Worm (Caenorhabditis elegans) whole organism, L1 larva: ENCODE measurements around the gene srxa-1.

Experiments
- C34B4.2 ChIP-seq: sonication (generic microtip); optimal IDR thresholded peaks from 2 replicates; lab custom pipeline; 2017; ENCODE audit warnings: mild to moderate bottlenecking, missing genetic modification characterization, missing compliant biosample characterization
- aly-2 ChIP-seq: fragments of 150-350 bp; optimal IDR thresholded peaks from 2 replicates; lab custom pipeline; 2014; ENCODE audit warnings: missing biosample characterization, missing genetic modification characterization
- blmp-1 ChIP-seq: fragments of 150-350 bp; optimal IDR thresholded peaks from 2 replicates; lab custom pipeline; 2014; ENCODE audit warnings: missing biosample characterization, missing genetic modification characterization
- dpl-1 ChIP-seq, 3 experiments: fragments of 150-350 bp in 2 of 3; sonication (generic microtip) in 1 of 3; optimal IDR thresholded peaks; 2 replicates each; lab custom pipeline; 2014 to 2017; ENCODE audit warnings: missing biosample characterization in 3 of 3, missing genetic modification characterization in 3 of 3, missing genetic modification reagents in 3 of 3
- dsc-1 ChIP-seq: sonication (generic microtip); optimal IDR thresholded peaks from 2 replicates; lab custom pipeline; 2016; ENCODE audit warnings: mild to moderate bottlenecking, missing genetic modification characterization, missing compliant biosample characterization
- egl-13 ChIP-seq: sonication (generic microtip); optimal IDR thresholded peaks from 2 replicates; lab custom pipeline; 2016; ENCODE audit warnings: missing genotype, missing genetic modification reagents, missing genetic modification characterization, missing compliant biosample characterization
- elt-2 ChIP-seq: sonication (generic microtip); optimal IDR thresholded peaks from 2 replicates; lab custom pipeline; 2016; ENCODE audit warnings: missing genetic modification characterization, mild to moderate bottlenecking, inconsistent platforms, missing compliant biosample characterization, missing genetic modification reagents
- ets-5 ChIP-seq: fragments of 200-800 bp; sonication (Bioruptor generic); IDR thresholded peaks from 2 replicates; pipeline ENCODE4 v1.3.6; 2022; ENCODE audit warnings: missing genetic modification characterization, missing compliant biosample characterization
- fkh-10 ChIP-seq: sonication (generic microtip); optimal IDR thresholded peaks from 2 replicates; lab custom pipeline; 2017; ENCODE audit warnings: missing biosample characterization, missing genetic modification reagents, missing genetic modification characterization
- fos-1 ChIP-seq: fragments of 150-350 bp; optimal IDR thresholded peaks from 2 replicates; lab custom pipeline; 2014; ENCODE audit warnings: missing biosample characterization, missing genetic modification characterization
- hlh-17 ChIP-seq: fragments of 200-800 bp; sonication (Bioruptor generic); optimal IDR thresholded peaks from 2 replicates; lab custom pipeline; 2018; ENCODE audit warnings: missing genetic modification characterization, mild to moderate bottlenecking, missing compliant biosample characterization, moderate library complexity, borderline replicate concordance
- irx-1 ChIP-seq: sonication (generic microtip); optimal IDR thresholded peaks from 2 replicates; lab custom pipeline; 2016; ENCODE audit warnings: missing genetic modification characterization, missing compliant biosample characterization
- lin-14 ChIP-seq: fragments of 200-800 bp; sonication (Bioruptor generic); optimal IDR thresholded peaks from 2 replicates; lab custom pipeline; 2018; ENCODE audit warnings: mild to moderate bottlenecking, missing genetic modification characterization, moderate library complexity, missing compliant biosample characterization
- lin-15B ChIP-seq: fragments of 150-350 bp; sonication (generic microtip); optimal IDR thresholded peaks from 3 replicates; lab custom pipeline; 2014; ENCODE audit warnings: missing biosample characterization, missing genetic modification characterization
- lin-39 ChIP-seq: fragments of 150-350 bp; optimal IDR thresholded peaks from 2 replicates; lab custom pipeline; 2014; ENCODE audit warnings: missing biosample characterization, missing genetic modification reagents, missing genetic modification characterization
- lir-3 ChIP-seq: sonication (generic microtip); optimal IDR thresholded peaks from 2 replicates; lab custom pipeline; 2016; ENCODE audit warnings: mild to moderate bottlenecking, missing genetic modification characterization, moderate library complexity, missing compliant biosample characterization; ENCODE audit not compliant: poor library complexity
- lsy-2 ChIP-seq, 2 experiments: fragments of 150-350 bp; optimal IDR thresholded peaks; 2 replicates each; lab custom pipeline; 2014; ENCODE audit warnings: missing biosample characterization in 2 of 2, missing genetic modification characterization in 2 of 2
- mep-1 ChIP-seq: fragments of 150-350 bp; optimal IDR thresholded peaks from 2 replicates; lab custom pipeline; 2014; ENCODE audit warnings: missing biosample characterization, missing genetic modification characterization
- nhr-12 ChIP-seq: sonication (generic microtip); optimal IDR thresholded peaks from 2 replicates; lab custom pipeline; 2017; ENCODE audit warnings: missing biosample characterization, missing genetic modification characterization
- nhr-19 ChIP-seq: fragments of 200-800 bp; sonication (Bioruptor generic); conservative IDR thresholded peaks from 2 replicates; pipeline ENCODE4 v1.3.6; 2022; ENCODE audit warnings: missing genetic modification characterization, missing compliant biosample characterization
- nhr-20 ChIP-seq: sonication (generic microtip); optimal IDR thresholded peaks from 2 replicates; lab custom pipeline; 2016; ENCODE audit warnings: mild to moderate bottlenecking, missing genetic modification characterization, missing compliant biosample characterization
- nhr-47 ChIP-seq: sonication (generic microtip); optimal IDR thresholded peaks from 2 replicates; lab custom pipeline; 2016; ENCODE audit warnings: mild to moderate bottlenecking, missing genetic modification characterization, moderate library complexity, missing compliant biosample characterization
- nhr-71 ChIP-seq: sonication (generic microtip); optimal IDR thresholded peaks from 2 replicates; lab custom pipeline; 2016; ENCODE audit warnings: mild to moderate bottlenecking, missing genetic modification characterization, moderate library complexity, missing compliant biosample characterization
- nhr-77 ChIP-seq: fragments of 150-350 bp; optimal IDR thresholded peaks from 2 replicates; lab custom pipeline; 2014; ENCODE audit warnings: missing biosample characterization, missing genetic modification characterization
- nhr-84 ChIP-seq: sonication (generic microtip); optimal IDR thresholded peaks from 2 replicates; lab custom pipeline; 2017; ENCODE audit warnings: missing biosample characterization, missing genetic modification characterization
- nhr-85 ChIP-seq: sonication (generic microtip); peaks from one replicate; lab custom pipeline; 2016; ENCODE audit warnings: missing genetic modification characterization, inconsistent platforms, missing compliant biosample characterization
- nhr-90 ChIP-seq: sonication (generic microtip); optimal IDR thresholded peaks from 2 replicates; lab custom pipeline; 2016; ENCODE audit warnings: mild to moderate bottlenecking, missing genetic modification characterization, missing compliant biosample characterization; ENCODE audit not compliant: poor library complexity
- pag-3 ChIP-seq: sonication (generic microtip); optimal IDR thresholded peaks from 2 replicates; lab custom pipeline; 2017; ENCODE audit warnings: missing genetic modification characterization, mild to moderate bottlenecking, missing compliant biosample characterization, antibody characterized with exemption, borderline replicate concordance; ENCODE audit not compliant: insufficient read depth
- pqm-1 ChIP-seq: sonication (generic microtip); optimal IDR thresholded peaks from 3 replicates; lab custom pipeline; 2017; ENCODE audit warnings: missing biosample characterization, missing genetic modification characterization
- rnt-1 ChIP-seq: sonication (generic microtip); optimal IDR thresholded peaks from 2 replicates; lab custom pipeline; 2016; ENCODE audit warnings: mild to moderate bottlenecking, missing genetic modification characterization, moderate library complexity, missing compliant biosample characterization
- skn-1 ChIP-seq: fragments of 150-350 bp; optimal IDR thresholded peaks from 2 replicates; lab custom pipeline; 2014; ENCODE audit warnings: missing biosample characterization, missing genetic modification characterization
- sox-4 ChIP-seq: sonication (generic microtip); optimal IDR thresholded peaks from 2 replicates; lab custom pipeline; 2016; ENCODE audit warnings: missing genetic modification characterization, missing compliant biosample characterization
- vab-15 ChIP-seq: sonication (generic microtip); optimal IDR thresholded peaks from 2 replicates; lab custom pipeline; 2017; ENCODE audit warnings: missing genotype, mild to moderate bottlenecking, missing genetic modification characterization, missing compliant biosample characterization
- zag-1 ChIP-seq: fragments of 150-350 bp; optimal IDR thresholded peaks from 2 replicates; lab custom pipeline; 2014; ENCODE audit warnings: missing biosample characterization, missing genetic modification characterization
- ztf-4 ChIP-seq: fragments of 150-350 bp; optimal IDR thresholded peaks from 2 replicates; lab custom pipeline; 2014; ENCODE audit warnings: missing biosample characterization, missing genetic modification characterization

srxa-1 gene

ce11 chrV:20763192-20763591, 31.3 kb downstream of the srxa-1 start:
- TF ChIP-seq lin-15B (tag; lab: Kevin White, UChicago), result no peak
- no peak for TF ChIP-seq nhr-47 (tag; lab: Kevin White, UChicago)
- peak; percentile 48 for TF ChIP-seq lin-14
- TF ChIP-seq nhr-85 (tag; lab: Kevin White, UChicago), result peak; percentile 8
- TF ChIP-seq lin-39 (tag; lab: Kevin White, UChicago), result no peak
- no peak for TF ChIP-seq nhr-84
- no peak for TF ChIP-seq ztf-4 (tag; lab: Kevin White, UChicago)
- no peak for TF ChIP-seq pag-3
- TF ChIP-seq nhr-20, result peak; percentile 11
- TF ChIP-seq nhr-19 (GFP tag; lab: Robert Waterston, UW), result 0 out of 2 replicates have a peak, but pooled peaks have one; percentile 23
- peak; percentile 38 for TF ChIP-seq nhr-71
- TF ChIP-seq nhr-12 (tag; lab: Kevin White, UChicago), result no peak
- peak; percentile 42 for TF ChIP-seq nhr-77 (tag; lab: Kevin White, UChicago)
- TF ChIP-seq zag-1 (tag; lab: Kevin White, UChicago), result no peak
- peak in 1 of 2 experiments; percentile 14 for TF ChIP-seq lsy-2 (tag; optimal IDR thresholded peaks at IDR 0.05; lab: Kevin White, UChicago)

ce11 chrV:20770061-20770460, 38.2 kb downstream of the srxa-1 start, which contains the start of gene elp-1:
Gene elp-1, minus strand, starts transcription at chrV:20770161.
- TF ChIP-seq pqm-1 (tag; lab: Kevin White, UChicago) (no peak), nhr-47 (tag; lab: Kevin White, UChicago) (no peak), nhr-90 (tag; lab: Kevin White, UChicago) (no peak), lir-3 (tag; lab: Kevin White, UChicago) (no peak), dpl-1 (GFP tag; optimal IDR thresholded peaks at IDR 0.05; lab: Kevin White, UChicago) (no peak), irx-1 (no peak), zag-1 (tag; lab: Kevin White, UChicago) (no peak), sox-4 (tag; lab: Kevin White, UChicago) (no peak)

- TF ChIP-seq vab-15 (tag; lab: Kevin White, UChicago) (no peak), lin-14 (peak; percentile 22), elt-2 (tag; lab: Kevin White, UChicago) (peak; percentile 34)
Measured at ce11 chrV:20770846-20771245, 39.0 kb downstream of the srxa-1 start.

ce11 chrV:20771702-20772101, 39.8 kb downstream of the srxa-1 start:
- TF ChIP-seq blmp-1 (tag; lab: Kevin White, UChicago), result peak; percentile 14
- TF ChIP-seq lin-14, result peak; percentile 56
- no peak for TF ChIP-seq egl-13 (tag; lab: Kevin White, UChicago)
- TF ChIP-seq rnt-1 (tag; lab: Kevin White, UChicago), result peak; percentile 52
- peak; percentile 2 for TF ChIP-seq mep-1 (tag; lab: Kevin White, UChicago)
- peak; percentile 46 for TF ChIP-seq nhr-85 (tag; lab: Kevin White, UChicago)
- TF ChIP-seq lsy-2 (tag; optimal IDR thresholded peaks at IDR 0.05; lab: Kevin White, UChicago), result no peak
- no peak for TF ChIP-seq aly-2 (tag; lab: Kevin White, UChicago)
- peak; percentile 3 for TF ChIP-seq nhr-71

ce11 chrV:20773647-20774046, 41.8 kb downstream of the srxa-1 start, which contains the start of gene F38A6.5:
Gene F38A6.5, minus strand, starts transcription at chrV:20773747.
- TF ChIP-seq ets-5 (GFP tag; lab: Robert Waterston, UW), result no peak
- no peak for TF ChIP-seq fos-1 (tag; lab: Kevin White, UChicago)
- TF ChIP-seq sox-4 (tag; lab: Kevin White, UChicago), result no peak
- TF ChIP-seq dsc-1, result no peak
- TF ChIP-seq lir-3 (tag; lab: Kevin White, UChicago), result no peak
- no peak for TF ChIP-seq fkh-10 (GFP tag; lab: Kevin White, UChicago)
- TF ChIP-seq egl-13 (tag; lab: Kevin White, UChicago), result no peak
- TF ChIP-seq nhr-12 (tag; lab: Kevin White, UChicago), result no peak
- no peak for TF ChIP-seq hlh-17 (GFP tag; lab: Kevin White, UChicago)
- TF ChIP-seq C34B4.2, result no peak
- TF ChIP-seq pag-3, result no peak
- no peak for TF ChIP-seq skn-1 (tag; lab: Kevin White, UChicago)
